Worm (Caenorhabditis elegans): ENCODE results near the gene Y42A5A.3.

DNA sequence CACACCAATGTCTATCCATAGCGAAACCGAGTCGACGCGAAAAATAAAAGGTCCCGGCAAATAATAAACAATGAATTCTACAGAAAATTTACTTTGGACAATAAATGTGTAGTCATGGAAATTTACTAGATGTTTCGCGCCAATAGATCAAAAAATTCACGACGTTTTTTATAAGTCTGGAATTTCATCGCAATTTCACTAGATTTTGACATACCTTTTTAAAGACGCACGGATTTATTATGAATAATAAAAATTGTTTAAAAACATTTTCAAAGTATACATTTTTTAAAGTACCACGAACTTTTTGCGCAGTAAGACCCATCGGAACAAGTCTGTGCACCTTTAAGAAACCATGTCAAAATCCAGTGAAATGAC is 19.8 kb downstream of the Y42A5A.3 start:
- TF ChIP-seq Y75B8A.6 (GFP tag; IDR thresholded peaks at IDR 0.05), result no peak
- TF ChIP-seq nhr-76 (tag; optimal IDR thresholded peaks at IDR 0.05), result no peak
- no peak for TF ChIP-seq nhr-237 (tag; optimal IDR thresholded peaks at IDR 0.05)
- no peak for TF ChIP-seq lsy-2 (tag; optimal IDR thresholded peaks at IDR 0.05)
- no peak for TF ChIP-seq ceh-28 (tag; optimal IDR thresholded peaks at IDR 0.05)
- TF ChIP-seq ceh-44 (GFP tag; IDR thresholded peaks at IDR 0.05), result no peak
- TF ChIP-seq unc-39 (tag; optimal IDR thresholded peaks at IDR 0.05), result no peak

All from whole organism, L4 larva.